Fruit fly (Drosophila melanogaster) S2 (cell line): Measurements from ENCODE around the gene tai.

Source experiments
- CG8478 ChIP-seq: fragments of >200 bp; optimal IDR thresholded peaks from 2 replicates; lab custom pipeline; 2018
- CTCF ChIP-seq, 2 experiments: fragments of >200 bp; optimal IDR thresholded peaks; 2 replicates each; lab custom pipeline; 2018

DNA sequence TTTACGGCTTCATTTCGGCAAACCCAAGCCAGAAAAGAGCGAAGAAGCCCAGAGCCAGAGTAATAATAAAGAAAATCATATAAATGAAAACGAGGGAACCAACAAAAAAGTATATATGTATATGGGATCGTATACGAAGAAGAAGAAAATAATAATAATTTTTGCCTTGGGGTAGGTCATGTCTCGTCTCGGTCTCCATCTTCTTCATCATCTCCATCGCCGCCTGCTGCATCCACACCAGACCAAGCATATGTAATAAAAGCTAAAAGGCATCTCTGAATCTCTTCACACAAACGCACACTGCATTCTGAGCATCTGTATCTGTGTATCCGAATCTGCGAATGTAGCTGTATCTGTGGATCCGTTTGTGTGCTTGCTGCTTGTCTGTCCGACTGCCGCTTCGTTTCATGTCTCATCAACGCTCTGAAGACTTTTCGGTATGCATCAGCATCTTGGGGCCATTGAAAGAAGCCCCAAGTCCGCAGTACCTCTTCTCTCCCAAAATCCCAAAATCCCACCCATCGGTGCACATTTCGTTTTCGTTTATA, 31.8 kb downstream of the tai start:
- no peak for TF ChIP-seq CG8478 (lab: Kevin White, UChicago)
- no peak for TF ChIP-seq CTCF (optimal IDR thresholded peaks at IDR 0.05; lab: Kevin White, UChicago)
